Fruit fly (Drosophila melanogaster): ENCODE data around the gene CG14034.

The CG14034 gene

DNA sequence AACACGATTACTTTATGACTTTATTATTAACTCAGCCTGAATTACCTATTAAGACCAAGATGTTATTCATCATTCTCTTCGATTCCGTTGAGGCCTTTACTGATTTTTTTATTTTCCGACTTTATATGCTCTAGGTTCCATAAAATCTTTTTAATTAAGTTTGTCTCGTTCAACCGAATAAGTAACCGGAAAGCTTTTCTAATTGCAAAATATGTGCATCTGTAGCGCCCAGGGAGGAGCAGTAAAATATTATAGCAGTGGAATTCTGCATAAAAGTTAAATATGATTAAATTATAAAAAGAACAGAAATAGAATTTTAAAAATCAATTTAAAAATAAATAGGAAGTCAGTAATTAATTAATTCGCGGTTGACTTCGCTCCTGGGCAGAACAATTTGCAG is at the start of gene CG14034, which contains the start of gene TpnC25D:
Gene CG14034 (minus strand): TSS at position 101 of the 400 bp plus-strand sequence.
Gene TpnC25D (plus strand): TSS at position 260 of the 400 bp plus-strand sequence.
- TF ChIP-seq h (optimal IDR thresholded peaks at IDR 0.05) (no peak), Myc (optimal IDR thresholded peaks at IDR 0.05) (no peak), psq (optimal IDR thresholded peaks at IDR 0.05) (no peak), Sin3A (optimal IDR thresholded peaks at IDR 0.05) (no peak), ttk (optimal IDR thresholded peaks at IDR 0.05) (no peak), insv (optimal IDR thresholded peaks at IDR 0.05) (no peak)

DNA sequence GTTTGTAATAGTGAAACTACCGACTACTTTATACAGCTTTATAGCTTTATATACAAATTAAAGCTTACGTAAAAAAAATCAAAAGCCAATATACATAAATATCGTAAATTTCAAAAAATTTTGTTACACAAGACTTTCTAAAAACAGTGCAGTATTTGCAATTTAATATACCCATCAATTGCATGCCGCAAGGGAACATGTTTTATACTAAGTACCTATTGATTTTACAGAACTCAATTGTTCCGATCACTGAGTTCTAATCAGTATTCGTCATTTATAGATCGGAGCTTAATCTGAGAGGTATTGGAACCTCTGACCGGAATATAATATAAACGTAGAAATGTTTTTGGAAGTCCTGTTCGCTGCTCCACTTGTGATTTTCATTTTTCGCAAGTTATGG is 49.8 kb upstream of the CG14034 start, which contains the start of gene Cyp4ac2:
Gene Cyp4ac2 (plus strand): TSS at position 301 of the 400 bp plus-strand sequence.
- TF ChIP-seq Myc (optimal IDR thresholded peaks at IDR 0.05) (no peak), Sin3A (optimal IDR thresholded peaks at IDR 0.05) (no peak), insv (optimal IDR thresholded peaks at IDR 0.05) (no peak), h (optimal IDR thresholded peaks at IDR 0.05) (no peak), ttk (optimal IDR thresholded peaks at IDR 0.05) (no peak), psq (optimal IDR thresholded peaks at IDR 0.05) (no peak)

DNA sequence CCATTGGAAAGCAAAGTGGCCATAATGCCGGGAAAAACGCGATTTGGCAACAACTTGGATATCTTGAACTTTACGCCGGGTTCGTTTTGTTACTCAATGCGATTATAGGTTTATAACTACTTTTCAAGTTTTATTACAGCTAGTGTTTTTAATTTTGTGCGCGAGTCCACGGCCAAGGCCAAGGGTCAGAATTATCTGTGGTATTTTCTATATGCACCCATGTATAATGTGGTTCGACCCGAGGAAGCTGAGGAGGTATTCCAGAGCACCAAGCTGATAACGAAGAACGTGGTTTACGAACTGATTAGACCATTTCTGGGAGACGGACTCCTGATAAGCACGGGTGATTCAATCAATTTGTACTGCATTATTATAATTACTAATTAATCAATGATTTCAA is 47.8 kb upstream of the CG14034 start:
- TF ChIP-seq ttk (optimal IDR thresholded peaks at IDR 0.05) (no peak), Sin3A (optimal IDR thresholded peaks at IDR 0.05) (no peak), psq (optimal IDR thresholded peaks at IDR 0.05) (no peak), Myc (optimal IDR thresholded peaks at IDR 0.05) (no peak), insv (optimal IDR thresholded peaks at IDR 0.05) (no peak), h (optimal IDR thresholded peaks at IDR 0.05) (no peak)

DNA sequence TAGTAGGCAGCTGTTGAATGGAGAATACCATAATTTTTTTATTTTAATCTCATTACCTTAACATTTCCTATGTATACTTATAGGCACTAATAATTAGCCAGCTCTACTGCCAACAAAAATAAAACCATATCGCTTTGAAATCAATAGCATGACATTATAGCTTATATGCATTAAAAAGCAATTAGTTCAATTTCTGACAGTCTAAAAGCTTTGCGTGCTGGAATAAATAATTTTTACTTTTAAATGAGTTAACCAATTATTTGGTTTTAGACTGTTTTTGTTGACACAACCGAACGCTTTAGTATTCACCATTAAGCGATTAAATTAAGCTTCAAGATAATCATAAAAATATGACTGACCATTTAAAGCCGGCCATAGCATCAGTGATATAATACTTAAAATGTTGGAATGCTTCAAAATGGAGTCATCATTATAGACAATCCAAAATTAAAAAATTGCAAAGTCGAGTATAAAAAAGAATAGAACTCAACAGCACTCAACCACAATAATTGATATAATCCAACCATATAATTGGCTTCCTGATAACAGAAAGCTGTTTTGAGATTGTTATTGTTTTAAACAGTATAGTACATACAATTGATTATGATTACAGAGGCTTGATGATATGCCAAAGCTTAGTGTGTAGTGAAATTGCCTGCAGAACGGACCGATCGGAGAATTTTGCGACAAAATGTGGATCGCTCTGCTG is 47.2 kb upstream of the CG14034 start, which contains the start of gene Cyp4ac1:
Gene Cyp4ac1 (plus strand): TSS at position 659 of the 709 bp plus-strand sequence.
- TF ChIP-seq h (optimal IDR thresholded peaks at IDR 0.05): no peak
- TF ChIP-seq insv (optimal IDR thresholded peaks at IDR 0.05): no peak
- TF ChIP-seq psq (optimal IDR thresholded peaks at IDR 0.05): no peak
- no peak for TF ChIP-seq Sin3A (optimal IDR thresholded peaks at IDR 0.05)
- TF ChIP-seq ttk (optimal IDR thresholded peaks at IDR 0.05): no peak
- TF ChIP-seq Myc (optimal IDR thresholded peaks at IDR 0.05): no peak

DNA sequence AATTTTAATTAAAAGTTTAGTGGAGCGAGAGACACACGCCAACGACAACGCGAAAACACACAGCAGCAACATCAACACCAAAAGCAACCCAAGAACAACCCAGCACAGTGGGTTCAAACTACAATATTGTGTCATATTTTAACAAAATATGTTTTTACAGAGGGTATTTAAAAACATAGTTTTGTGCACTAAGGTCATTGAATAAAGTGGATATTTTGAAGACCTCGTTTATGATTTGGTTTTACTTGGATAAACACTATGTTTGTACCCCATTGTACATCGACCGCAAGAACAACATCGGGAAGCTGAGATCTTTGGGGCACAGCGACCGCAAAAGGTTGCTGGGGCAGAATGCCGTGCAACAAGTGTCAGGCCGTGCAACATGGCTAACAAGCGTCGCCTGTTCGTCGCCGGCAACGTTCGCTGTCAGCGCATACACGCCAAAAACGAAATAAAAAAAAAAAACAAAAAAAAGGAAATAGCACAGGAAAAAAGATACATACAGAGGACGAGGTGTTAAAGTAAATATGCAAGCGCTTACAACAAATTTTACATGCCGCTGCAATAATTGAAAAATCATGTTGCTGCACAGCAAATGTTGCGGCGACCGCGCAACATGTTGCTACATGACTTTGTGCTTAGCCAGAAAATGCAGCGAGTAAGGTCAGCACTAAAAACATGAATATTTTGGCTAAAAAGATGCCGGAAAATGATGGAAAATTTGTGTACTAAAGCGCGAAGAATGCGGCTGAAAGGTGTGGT is 45.1 kb upstream of the CG14034 start:
- TF ChIP-seq Sin3A (optimal IDR thresholded peaks at IDR 0.05) (no peak), psq (optimal IDR thresholded peaks at IDR 0.05) (no peak), h (optimal IDR thresholded peaks at IDR 0.05) (no peak), ttk (optimal IDR thresholded peaks at IDR 0.05) (no peak), Myc (optimal IDR thresholded peaks at IDR 0.05) (no peak), insv (optimal IDR thresholded peaks at IDR 0.05) (no peak)

DNA sequence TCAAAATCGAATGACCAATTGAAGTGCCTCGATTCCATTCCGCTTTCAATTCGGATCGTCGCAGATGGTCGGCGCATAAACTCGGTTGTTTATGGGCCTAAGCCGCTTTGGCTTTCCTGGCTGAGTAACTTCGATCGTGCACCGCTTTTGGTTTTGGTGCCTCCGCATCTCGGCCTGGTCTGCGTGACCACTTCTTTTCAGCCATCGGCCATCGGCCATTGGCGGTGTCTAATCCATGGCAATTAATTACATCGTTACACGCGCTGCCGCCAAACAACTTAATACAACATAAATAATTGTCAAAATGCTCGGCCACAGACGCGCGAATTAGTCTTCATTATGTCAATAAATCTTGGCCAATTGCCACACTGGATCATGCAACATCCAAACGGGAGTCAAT is 43.9 kb upstream of the CG14034 start:
- no peak for TF ChIP-seq Myc (optimal IDR thresholded peaks at IDR 0.05)
- TF ChIP-seq ttk (optimal IDR thresholded peaks at IDR 0.05): no peak
- TF ChIP-seq Sin3A (optimal IDR thresholded peaks at IDR 0.05): no peak
- TF ChIP-seq insv (optimal IDR thresholded peaks at IDR 0.05): no peak
- TF ChIP-seq h (optimal IDR thresholded peaks at IDR 0.05): no peak
- TF ChIP-seq psq (optimal IDR thresholded peaks at IDR 0.05): no peak

DNA sequence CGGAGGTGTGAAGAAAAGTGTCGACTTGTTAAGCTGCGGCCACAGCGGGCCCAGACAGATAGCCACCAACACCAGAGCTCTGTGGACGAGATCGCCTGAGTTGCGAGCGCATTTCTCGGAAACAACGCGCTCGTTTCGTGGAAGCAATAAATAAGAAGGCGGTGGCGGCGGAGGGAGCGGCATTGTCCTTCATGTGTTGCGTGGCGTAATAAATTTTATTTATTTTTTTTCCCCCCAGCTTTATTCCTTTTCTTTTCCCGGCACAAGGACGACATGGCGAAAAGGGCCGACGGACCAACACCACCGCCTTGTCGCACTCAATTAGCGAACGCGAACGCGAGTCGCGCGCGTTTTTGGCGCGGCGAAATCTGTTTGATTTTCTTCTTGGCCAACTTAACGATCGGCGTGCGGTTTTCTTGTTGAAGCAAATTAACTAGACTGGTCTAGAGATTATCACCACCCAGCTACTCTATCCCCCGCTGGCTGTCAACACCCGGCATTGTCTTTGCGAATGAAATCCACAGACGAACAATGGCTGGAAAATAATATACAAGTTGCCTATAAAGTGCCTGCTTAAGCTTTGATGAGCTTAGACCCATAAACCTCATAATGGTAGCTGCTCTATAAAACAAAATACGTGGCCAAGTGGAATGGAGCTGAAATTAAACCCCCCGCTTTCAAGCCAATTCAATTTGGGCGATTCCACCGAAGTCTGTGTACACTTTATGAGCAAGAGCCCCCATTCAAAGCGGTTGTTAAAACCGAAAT is 42.9 kb upstream of the CG14034 start:
- TF ChIP-seq psq (optimal IDR thresholded peaks at IDR 0.05) (no peak), insv (optimal IDR thresholded peaks at IDR 0.05) (no peak), h (optimal IDR thresholded peaks at IDR 0.05) (no peak), Myc (optimal IDR thresholded peaks at IDR 0.05) (no peak), ttk (optimal IDR thresholded peaks at IDR 0.05) (no peak), Sin3A (optimal IDR thresholded peaks at IDR 0.05) (no peak)

DNA sequence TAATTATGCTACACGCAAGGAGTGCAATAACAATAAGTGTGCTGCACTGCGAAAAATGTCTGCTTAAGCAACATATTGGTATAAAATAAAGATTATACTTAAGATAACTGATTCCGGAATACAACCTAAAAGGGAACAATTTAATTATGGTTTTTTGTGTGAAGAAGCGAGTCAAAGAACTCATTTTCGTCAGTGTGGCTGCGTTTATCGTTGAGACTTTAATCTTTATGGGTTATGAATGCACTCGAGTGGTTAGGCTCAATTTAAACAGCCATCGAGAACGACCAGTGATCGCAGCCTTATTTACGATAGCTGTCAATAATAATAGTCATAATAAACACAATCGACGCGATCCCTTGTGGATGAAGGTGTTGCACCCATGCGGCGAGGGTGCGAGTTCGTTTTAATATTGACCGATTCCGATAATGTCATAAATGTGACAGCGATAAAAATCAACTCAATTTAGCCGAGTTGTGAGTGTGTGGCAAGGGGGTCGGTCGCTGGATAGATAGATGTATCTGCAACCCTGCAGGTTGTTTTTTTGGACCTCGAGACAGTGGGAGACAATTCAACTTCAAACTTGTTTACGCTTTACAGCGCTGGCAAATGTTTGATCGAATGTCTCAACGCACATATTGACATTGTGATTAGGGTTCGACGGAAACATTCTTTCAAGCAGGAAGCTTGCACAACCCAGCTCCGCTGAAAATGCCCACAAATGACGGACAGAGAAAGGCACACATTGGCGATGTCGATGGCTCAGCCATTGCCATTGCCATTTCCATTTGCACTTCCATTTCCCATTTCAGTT is 39.9 kb upstream of the CG14034 start:
- TF ChIP-seq h (optimal IDR thresholded peaks at IDR 0.05): no peak
- no peak for TF ChIP-seq ttk (optimal IDR thresholded peaks at IDR 0.05)
- TF ChIP-seq psq (optimal IDR thresholded peaks at IDR 0.05): no peak
- TF ChIP-seq insv (optimal IDR thresholded peaks at IDR 0.05): no peak
- no peak for TF ChIP-seq Myc (optimal IDR thresholded peaks at IDR 0.05)
- TF ChIP-seq Sin3A (optimal IDR thresholded peaks at IDR 0.05): no peak

DNA sequence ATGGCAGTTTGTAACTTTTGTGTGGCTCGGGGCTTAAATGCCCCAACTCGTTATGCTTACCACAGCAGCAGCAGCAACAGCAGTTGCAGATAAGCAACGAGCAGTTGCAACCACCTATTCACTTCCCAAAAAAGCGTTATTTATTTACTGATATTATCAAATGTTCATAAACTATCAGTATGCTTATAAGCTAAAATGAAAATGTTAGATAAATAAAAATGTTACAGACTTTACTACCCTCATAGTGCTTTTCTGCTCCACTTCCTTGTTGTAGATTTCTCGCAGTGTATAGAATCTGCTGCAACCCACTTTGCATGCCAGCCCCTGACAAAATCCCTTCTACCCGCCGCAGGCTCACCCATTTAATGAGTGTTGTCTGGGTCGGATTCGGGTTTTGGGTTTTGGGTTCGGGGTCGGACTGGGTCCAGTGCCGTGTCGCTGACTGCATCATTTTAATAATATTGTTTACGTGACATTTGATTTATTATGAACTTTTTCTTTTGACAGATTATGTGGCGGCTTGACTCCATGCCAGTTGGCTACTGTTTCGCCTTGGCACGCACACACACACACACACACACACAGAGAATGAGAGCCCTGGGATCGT is 37.9 kb upstream of the CG14034 start:
- TF ChIP-seq h (optimal IDR thresholded peaks at IDR 0.05) (no peak), Myc (optimal IDR thresholded peaks at IDR 0.05) (no peak), psq (optimal IDR thresholded peaks at IDR 0.05) (no peak), Sin3A (optimal IDR thresholded peaks at IDR 0.05) (no peak), ttk (optimal IDR thresholded peaks at IDR 0.05) (no peak), insv (optimal IDR thresholded peaks at IDR 0.05) (no peak)

DNA sequence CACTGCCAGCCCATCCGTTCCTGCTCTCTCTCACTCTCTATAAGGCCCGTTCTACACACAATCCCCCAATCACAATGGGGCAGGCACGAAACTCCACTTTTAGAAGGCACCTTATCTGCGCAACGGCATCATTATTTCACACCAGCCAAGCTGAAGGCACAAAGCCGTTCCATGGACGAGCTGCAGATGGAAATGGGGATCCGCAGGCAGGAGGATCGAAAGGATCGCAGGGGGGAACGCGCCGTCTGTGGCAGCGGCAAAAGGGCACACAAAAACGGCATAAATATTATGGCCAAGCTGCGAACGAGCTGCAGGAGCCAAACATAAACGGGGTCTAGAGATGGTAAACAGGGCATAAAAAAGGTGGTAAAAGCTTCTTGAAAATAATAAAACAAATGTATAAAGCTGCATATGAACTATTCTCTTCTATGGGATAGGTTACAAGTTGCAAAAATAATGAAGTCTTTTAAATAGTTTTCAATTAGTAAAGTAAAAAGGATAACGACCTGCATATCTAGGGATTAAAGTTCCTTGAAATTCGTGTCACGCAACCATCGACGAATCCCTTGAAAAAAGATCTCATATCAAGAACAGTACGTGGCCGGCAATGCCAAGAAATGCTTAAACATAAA is 36.2 kb upstream of the CG14034 start:
- TF ChIP-seq Sin3A (optimal IDR thresholded peaks at IDR 0.05) (no peak), h (optimal IDR thresholded peaks at IDR 0.05) (no peak), Myc (optimal IDR thresholded peaks at IDR 0.05) (no peak), psq (optimal IDR thresholded peaks at IDR 0.05) (no peak), insv (optimal IDR thresholded peaks at IDR 0.05) (no peak), ttk (optimal IDR thresholded peaks at IDR 0.05) (no peak)

Data from Kc167 (cell line).